Worm (Caenorhabditis elegans): ENCODE data around the gene chc-1.

Gene chc-1

ce11 chrIII:10211889-10212494 is 8.4 kb downstream of the chc-1 start, which contains the start of the genes blos-1 and best-18:
Gene blos-1, minus strand, starts transcription at chrIII:10211946.
Gene best-18, plus strand, starts transcription at chrIII:10212396.
- peak; percentile 13 for TF ChIP-seq elt-2 (tag; optimal IDR thresholded peaks at IDR 0.05)
- TF ChIP-seq nhr-23 (tag; optimal IDR thresholded peaks at IDR 0.05) = no peak
- TF ChIP-seq nhr-237 (tag; optimal IDR thresholded peaks at IDR 0.05) = no peak
- TF ChIP-seq pha-4 (tag; optimal IDR thresholded peaks at IDR 0.05) = peak; percentile 8
- no peak for TF ChIP-seq nhr-25 (tag; optimal IDR thresholded peaks at IDR 0.05)

ce11 chrIII:10214540-10214979 is 10.9 kb downstream of the chc-1 start:
- TF ChIP-seq egl-5 (tag; optimal IDR thresholded peaks at IDR 0.05) (no peak), jun-1 (tag; optimal IDR thresholded peaks at IDR 0.05) (peak; percentile 79), ceh-28 (tag; optimal IDR thresholded peaks at IDR 0.05) (no peak), ceh-82 (tag; optimal IDR thresholded peaks at IDR 0.05) (peak; percentile 46), ama-1 (optimal IDR thresholded peaks at IDR 0.05) (peak; percentile 97), fkh-2 (tag; optimal IDR thresholded peaks at IDR 0.05) (no peak), nhr-28 (tag; optimal IDR thresholded peaks at IDR 0.05) (no peak), pha-4 (tag; optimal IDR thresholded peaks at IDR 0.05) (peak; percentile 35), fos-1 (tag; optimal IDR thresholded peaks at IDR 0.05) (peak; percentile 38), snpc-4 (tag; optimal IDR thresholded peaks at IDR 0.05) (no peak), sea-2 (GFP tag; optimal IDR thresholded peaks at IDR 0.05) (no peak), nhr-23 (tag; optimal IDR thresholded peaks at IDR 0.05) (peak; percentile 15), tbx-2 (tag; optimal IDR thresholded peaks at IDR 0.05) (peak; percentile 13), ceh-16 (tag; optimal IDR thresholded peaks at IDR 0.05) (no peak), fkh-10 (GFP tag; optimal IDR thresholded peaks at IDR 0.05) (no peak), nhr-43 (tag; optimal IDR thresholded peaks at IDR 0.05; ENCODE audit: poor library complexity, severe bottlenecking) (peak; percentile 75), nfya-1 (tag; optimal IDR thresholded peaks at IDR 0.05; ENCODE audit: insufficient read depth) (no peak), nhr-11 (tag; optimal IDR thresholded peaks at IDR 0.05) (no peak), lsy-12 (tag; optimal IDR thresholded peaks at IDR 0.05) (peak; percentile 78), elt-3 (tag; optimal IDR thresholded peaks at IDR 0.05) (no peak), elt-2 (tag; optimal IDR thresholded peaks at IDR 0.05) (peak; percentile 74), aly-2 (tag; optimal IDR thresholded peaks at IDR 0.05) (peak; percentile 77), ZK546.5 (tag; optimal IDR thresholded peaks at IDR 0.05) (no peak), eor-1 (tag; optimal IDR thresholded peaks at IDR 0.05) (no peak)

- no peak for TF ChIP-seq nhr-25 (tag; optimal IDR thresholded peaks at IDR 0.05)
- TF ChIP-seq elt-1 (tag; optimal IDR thresholded peaks at IDR 0.05) = no peak
- peak; percentile 33 for TF ChIP-seq nhr-43 (tag; optimal IDR thresholded peaks at IDR 0.05; ENCODE audit: poor library complexity, severe bottlenecking)
- no peak for TF ChIP-seq nhr-11 (tag; optimal IDR thresholded peaks at IDR 0.05)
- TF ChIP-seq snpc-4 (tag; optimal IDR thresholded peaks at IDR 0.05) = no peak
- no peak for TF ChIP-seq lsy-12 (tag; optimal IDR thresholded peaks at IDR 0.05)
- no peak for TF ChIP-seq hmg-11 (tag; optimal IDR thresholded peaks at IDR 0.05)
- peak; percentile 76 for TF ChIP-seq ama-1 (optimal IDR thresholded peaks at IDR 0.05)
- no peak for TF ChIP-seq fkh-2 (tag; optimal IDR thresholded peaks at IDR 0.05)
Measured at ce11 chrIII:10215882-10216281, 12.3 kb downstream of the chc-1 start.

ce11 chrIII:10216585-10217278 is 13.1 kb downstream of the chc-1 start, which contains the start of gene cts-1:
Gene cts-1, minus strand, starts transcription at chrIII:10216635.
- peak; percentile 67 for TF ChIP-seq elt-1 (tag; optimal IDR thresholded peaks at IDR 0.05)
- TF ChIP-seq ztf-4 (tag; optimal IDR thresholded peaks at IDR 0.05) = no peak
- no peak for TF ChIP-seq fkh-2 (tag; optimal IDR thresholded peaks at IDR 0.05)
- TF ChIP-seq nhr-67 (tag; optimal IDR thresholded peaks at IDR 0.05) = no peak
- no peak for TF ChIP-seq zag-1 (tag; optimal IDR thresholded peaks at IDR 0.05)
- TF ChIP-seq hmg-11 (tag; optimal IDR thresholded peaks at IDR 0.05) = peak; percentile 29
- no peak for TF ChIP-seq egl-5 (tag; optimal IDR thresholded peaks at IDR 0.05)
- no peak for TF ChIP-seq mml-1 (tag; optimal IDR thresholded peaks at IDR 0.05)
- peak; percentile 93 for TF ChIP-seq elt-2 (tag; optimal IDR thresholded peaks at IDR 0.05)
- TF ChIP-seq nhr-76 (tag; optimal IDR thresholded peaks at IDR 0.05) = peak; percentile 33
- peak; percentile 73 for TF ChIP-seq fos-1 (tag; optimal IDR thresholded peaks at IDR 0.05)
- TF ChIP-seq daf-12 (tag; optimal IDR thresholded peaks at IDR 0.05) = no peak
- no peak for TF ChIP-seq nhr-77 (tag; optimal IDR thresholded peaks at IDR 0.05)
- peak; percentile 79 for TF ChIP-seq lsy-12 (tag; optimal IDR thresholded peaks at IDR 0.05)
- TF ChIP-seq nhr-23 (tag; optimal IDR thresholded peaks at IDR 0.05) = peak; percentile 86
- TF ChIP-seq R02D3.7 (tag; optimal IDR thresholded peaks at IDR 0.05) = peak; percentile 50
- peak; percentile 86 for TF ChIP-seq nfya-1 (tag; optimal IDR thresholded peaks at IDR 0.05; ENCODE audit: insufficient read depth)
- TF ChIP-seq ceh-82 (tag; optimal IDR thresholded peaks at IDR 0.05) = no peak
- peak; percentile 77 for TF ChIP-seq egl-27 (tag; optimal IDR thresholded peaks at IDR 0.05)
- TF ChIP-seq tbx-2 (tag; optimal IDR thresholded peaks at IDR 0.05) = peak; percentile 43
- TF ChIP-seq lin-15B (tag; optimal IDR thresholded peaks at IDR 0.05) = peak; percentile 92
- TF ChIP-seq fkh-10 (GFP tag; optimal IDR thresholded peaks at IDR 0.05) = no peak
- TF ChIP-seq ama-1 (optimal IDR thresholded peaks at IDR 0.05) = peak; percentile 44
- peak; percentile 36 for TF ChIP-seq unc-62 (GFP tag; optimal IDR thresholded peaks at IDR 0.05)
- TF ChIP-seq ceh-28 (tag; optimal IDR thresholded peaks at IDR 0.05) = peak; percentile 71
- peak; percentile 87 for TF ChIP-seq lin-39 (tag; optimal IDR thresholded peaks at IDR 0.05)
- no peak for TF ChIP-seq skn-1 (tag; optimal IDR thresholded peaks at IDR 0.05)
- peak; percentile 36 for TF ChIP-seq nhr-43 (tag; optimal IDR thresholded peaks at IDR 0.05; ENCODE audit: poor library complexity, severe bottlenecking)
- TF ChIP-seq ceh-16 (tag; optimal IDR thresholded peaks at IDR 0.05) = no peak
- no peak for TF ChIP-seq nhr-28 (tag; optimal IDR thresholded peaks at IDR 0.05)
- peak; percentile 83 for TF ChIP-seq pqm-1 (tag; optimal IDR thresholded peaks at IDR 0.05)

All from whole organism, L3 larva.